Fruit fly (Drosophila melanogaster) S2 (cell line): ENCODE measurements around the gene CG14418.

ENCODE experiments used
- CG8478 ChIP-seq: fragments of >200 bp; optimal IDR thresholded peaks from 2 replicates; lab custom pipeline; 2018
- CTCF ChIP-seq, 2 experiments: fragments of >200 bp; optimal IDR thresholded peaks; 2 replicates each; lab custom pipeline; 2018

DNA sequence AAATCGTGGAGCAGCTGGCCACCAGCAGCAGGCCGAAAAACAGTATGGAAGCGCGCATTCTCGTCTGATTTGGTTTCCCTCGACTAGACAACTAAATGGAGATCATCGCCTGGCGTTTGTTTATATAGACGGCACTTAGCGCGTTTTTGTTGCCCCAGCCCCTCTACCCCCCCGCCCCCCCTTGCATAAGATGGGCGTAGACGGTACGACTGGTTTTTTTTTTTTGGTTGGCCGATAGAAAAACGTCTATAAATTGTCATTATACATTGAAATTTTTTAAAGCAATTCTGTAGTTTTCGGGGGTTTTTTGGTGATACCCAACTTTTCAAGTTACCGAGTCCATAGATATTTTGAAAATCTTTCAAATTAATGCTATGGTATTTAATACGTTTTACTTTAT, 2.4 kb upstream of the CG14418 start, which contains the start of gene CG14419:
- TF ChIP-seq CG8478 (lab: Kevin White, UChicago) (no peak), CTCF (optimal IDR thresholded peaks at IDR 0.05; lab: Kevin White, UChicago) (no peak)
